Fruit fly (Drosophila melanogaster) whole organism, embryonic: ENCODE data around the gene bab2.

Source experiments
- Ada2b ChIP-seq: fragments of 200-800 bp; sonication (Bioruptor generic); IDR thresholded peaks from 2 replicates; pipeline ENCODE4 v1.3.6; 2022; ENCODE audit warnings: missing biosample characterization, missing genetic modification characterization
- Atf-2 ChIP-seq: fragments of 200-800 bp; sonication (Bioruptor generic); optimal IDR thresholded peaks from 2 replicates; lab custom pipeline; 2016; ENCODE audit warnings: missing biosample characterization, missing genetic modification characterization
- Bgb ChIP-seq: fragments of 200-800 bp; sonication (Bioruptor generic); IDR thresholded peaks from 2 replicates; pipeline ENCODE4 v1.3.6; 2022; ENCODE audit warnings: missing biosample characterization, missing genetic modification characterization; ENCODE audit not compliant: partially characterized antibody
- CG10147 ChIP-seq: fragments of 200-800 bp; sonication (Bioruptor generic); optimal IDR thresholded peaks from 2 replicates; lab custom pipeline; 2019; ENCODE audit warnings: missing biosample characterization, mild to moderate bottlenecking, missing genetic modification characterization, moderate library complexity
- CG10543 ChIP-seq: fragments of 200-800 bp; sonication (Bioruptor generic); optimal IDR thresholded peaks from 3 replicates; lab custom pipeline; 2017; ENCODE audit warnings: missing biosample characterization, mild to moderate bottlenecking, missing genetic modification characterization, moderate library complexity
- CG10654 ChIP-seq: fragments of 200-800 bp; sonication (Bioruptor generic); optimal IDR thresholded peaks from 2 replicates; lab custom pipeline; 2016; ENCODE audit warnings: missing biosample characterization, missing genetic modification characterization
- CG15269 ChIP-seq: fragments of 200-800 bp; sonication (Bioruptor generic); optimal IDR thresholded peaks from 2 replicates; lab custom pipeline; 2018; ENCODE audit warnings: missing biosample characterization, mild to moderate bottlenecking, missing genetic modification characterization, moderate library complexity
- CG15479 ChIP-seq: fragments of 200-800 bp; sonication (Bioruptor generic); optimal IDR thresholded peaks from 3 replicates; lab custom pipeline; 2019; ENCODE audit warnings: missing biosample characterization, mild to moderate bottlenecking, missing genetic modification characterization, moderate library complexity
- CG16813 ChIP-seq: fragments of 200-800 bp; sonication (Bioruptor generic); IDR thresholded peaks from 3 replicates; pipeline ENCODE4 v1.3.6; 2022; ENCODE audit warnings: missing biosample characterization, missing genetic modification characterization; ENCODE audit not compliant: partially characterized antibody
- CG17829 ChIP-seq: fragments of 200-800 bp; optimal IDR thresholded peaks from 2 replicates; lab custom pipeline; 2019; ENCODE audit warnings: missing biosample characterization, mild to moderate bottlenecking, missing genetic modification characterization, moderate library complexity
- CG1832 ChIP-seq: fragments of 200-800 bp; sonication (Bioruptor generic); optimal IDR thresholded peaks from 2 replicates; lab custom pipeline; 2017; ENCODE audit warnings: missing biosample characterization, mild to moderate bottlenecking, missing genetic modification characterization, inconsistent platforms
- CG18476 ChIP-seq: fragments of 200-800 bp; sonication (Bioruptor generic); optimal IDR thresholded peaks from 2 replicates; lab custom pipeline; 2016; ENCODE audit warnings: missing biosample characterization, mild to moderate bottlenecking, missing genetic modification characterization
- CG3065 ChIP-seq: fragments of 200-800 bp; sonication (Bioruptor generic); optimal IDR thresholded peaks from 2 replicates; lab custom pipeline; 2016; ENCODE audit warnings: missing biosample characterization, missing genetic modification characterization
- CG4360 ChIP-seq: fragments of 200-800 bp; sonication (Bioruptor generic); IDR thresholded peaks from 2 replicates; pipeline ENCODE4 v1.3.6; 2022; ENCODE audit warnings: missing biosample characterization, missing genetic modification characterization
- CG4730 ChIP-seq: fragments of 200-800 bp; sonication (Bioruptor generic); IDR thresholded peaks from 2 replicates; pipeline ENCODE4 v1.3.6; 2022; ENCODE audit warnings: missing biosample characterization, missing genetic modification characterization
- CG6683 ChIP-seq: fragments of 200-800 bp; sonication (Bioruptor generic); optimal IDR thresholded peaks from 2 replicates; lab custom pipeline; 2017; ENCODE audit warnings: missing biosample characterization, mild to moderate bottlenecking, missing genetic modification characterization, missing genetic modification reagents
- CG7987 ChIP-seq: fragments of 200-800 bp; sonication (Bioruptor generic); optimal IDR thresholded peaks from 2 replicates; lab custom pipeline; 2018; ENCODE audit warnings: missing biosample characterization, mild to moderate bottlenecking, missing genetic modification characterization, moderate library complexity
- CG8089 ChIP-seq: fragments of 200-800 bp; sonication (Bioruptor generic); optimal IDR thresholded peaks from 3 replicates; lab custom pipeline; 2016; ENCODE audit warnings: missing biosample characterization, missing genetic modification characterization
- CG9609 ChIP-seq: fragments of 200-800 bp; sonication (Bioruptor generic); optimal IDR thresholded peaks from 3 replicates; lab custom pipeline; 2016; ENCODE audit warnings: missing biosample characterization, missing genetic modification characterization
- D ChIP-seq, 2 experiments: fragments of 200-800 bp in 1 of 2; fragments of >200 bp in 1 of 2; sonication (Bioruptor generic) in 1 of 2; optimal IDR thresholded peaks; 2 replicates in 1 of 2; 3 replicates in 1 of 2; lab custom pipeline; 2017; ENCODE audit warnings: mild to moderate bottlenecking in 1 of 2, missing biosample characterization in 1 of 2, missing genetic modification characterization in 1 of 2, missing genetic modification reagents in 1 of 2
- Deaf1 ChIP-seq: fragments of 200-800 bp; optimal IDR thresholded peaks from 3 replicates; lab custom pipeline; 2019; ENCODE audit warnings: missing biosample characterization, mild to moderate bottlenecking, missing genetic modification characterization, moderate library complexity
- Elba2 ChIP-seq: fragments of 200-800 bp; sonication (Bioruptor generic); optimal IDR thresholded peaks from 3 replicates; lab custom pipeline; 2016; ENCODE audit warnings: missing biosample characterization, missing genetic modification characterization
- Fer2 ChIP-seq: fragments of 200-800 bp; sonication (Bioruptor generic); optimal IDR thresholded peaks from 2 replicates; lab custom pipeline; 2018; ENCODE audit warnings: missing biosample characterization, mild to moderate bottlenecking, missing genetic modification characterization, moderate library complexity
- HLH3B ChIP-seq: fragments of 200-800 bp; sonication (Bioruptor generic); IDR thresholded peaks from 2 replicates; pipeline ENCODE4 v1.3.6; 2022; ENCODE audit warnings: missing biosample characterization, missing genetic modification characterization
- Hr39 ChIP-seq: fragments of >200 bp; optimal IDR thresholded peaks from 2 replicates; lab custom pipeline; 2017
- NC2β ChIP-seq: fragments of 200-800 bp; sonication (Bioruptor generic); optimal IDR thresholded peaks from 2 replicates; lab custom pipeline; 2016; ENCODE audit warnings: missing biosample characterization, missing genetic modification characterization
- NK7.1 ChIP-seq: fragments of 200-800 bp; sonication (Bioruptor generic); optimal IDR thresholded peaks from 3 replicates; lab custom pipeline; 2016; ENCODE audit warnings: missing biosample characterization, missing genetic modification characterization
- Oaz ChIP-seq: fragments of 200-800 bp; sonication (Bioruptor generic); IDR thresholded peaks from 2 replicates; pipeline ENCODE4 v1.3.6; 2022; ENCODE audit warnings: missing biosample characterization, missing genetic modification characterization
- Ptx1 ChIP-seq: fragments of 200-800 bp; sonication (Bioruptor generic); IDR thresholded peaks from 2 replicates; pipeline ENCODE4 v1.3.6; 2022; ENCODE audit warnings: missing biosample characterization, missing genetic modification characterization
- ara ChIP-seq: fragments of 200-800 bp; sonication (Bioruptor generic); IDR thresholded peaks from 2 replicates; pipeline ENCODE4 v1.3.6; 2022; ENCODE audit warnings: missing biosample characterization, missing genetic modification characterization
- chn ChIP-seq: fragments of 200-800 bp; sonication (Bioruptor generic); optimal IDR thresholded peaks from 2 replicates; lab custom pipeline; 2016; ENCODE audit warnings: missing biosample characterization, missing genetic modification characterization
- emc ChIP-seq: fragments of 200-800 bp; sonication (Bioruptor generic); optimal IDR thresholded peaks from 2 replicates; lab custom pipeline; 2016; ENCODE audit warnings: missing biosample characterization, missing genetic modification characterization
- eve ChIP-seq, 2 experiments: fragments of >200 bp; optimal IDR thresholded peaks; 2 replicates each; lab custom pipeline; 2017; ENCODE audit warnings: missing biosample characterization in 2 of 2, missing genetic modification characterization in 2 of 2
- fd102C ChIP-seq: fragments of 200-800 bp; sonication (Bioruptor generic); optimal IDR thresholded peaks from 2 replicates; lab custom pipeline; 2018; ENCODE audit warnings: missing biosample characterization, mild to moderate bottlenecking, missing genetic modification characterization, moderate library complexity
- klu ChIP-seq: fragments of 200-800 bp; sonication (Bioruptor generic); IDR thresholded peaks from 2 replicates; pipeline ENCODE4 v1.3.6; 2022; ENCODE audit warnings: missing biosample characterization, missing genetic modification characterization
- luna ChIP-seq: fragments of 200-800 bp; sonication (Bioruptor generic); optimal IDR thresholded peaks from 2 replicates; lab custom pipeline; 2016; ENCODE audit warnings: missing biosample characterization, missing genetic modification characterization
- mld ChIP-seq: fragments of 200-800 bp; sonication (Bioruptor generic); IDR thresholded peaks from 3 replicates; pipeline ENCODE4 v1.3.6; 2022; ENCODE audit warnings: missing biosample characterization, missing genetic modification characterization; ENCODE audit not compliant: partially characterized antibody
- pfk ChIP-seq: fragments of 200-800 bp; sonication (Bioruptor generic); optimal IDR thresholded peaks from 2 replicates; lab custom pipeline; 2018; ENCODE audit warnings: missing biosample characterization, mild to moderate bottlenecking, missing genetic modification characterization, moderate library complexity
- schlank ChIP-seq: fragments of 200-800 bp; sonication (Bioruptor generic); optimal IDR thresholded peaks from 2 replicates; lab custom pipeline; 2018; ENCODE audit warnings: missing biosample characterization, mild to moderate bottlenecking, missing genetic modification characterization
- stc ChIP-seq: fragments of 200-800 bp; sonication (Bioruptor generic); IDR thresholded peaks from 2 replicates; pipeline ENCODE4 v1.3.6; 2022; ENCODE audit warnings: missing biosample characterization, missing genetic modification characterization
- tgo ChIP-seq: fragments of 200-800 bp; sonication (Bioruptor generic); IDR thresholded peaks from 3 replicates; pipeline ENCODE4 v1.3.6; 2022; ENCODE audit warnings: missing biosample characterization, missing genetic modification characterization
- tna ChIP-seq: fragments of 200-800 bp; sonication (Bioruptor generic); IDR thresholded peaks from 2 replicates; pipeline ENCODE4 v1.3.6; 2022; ENCODE audit warnings: missing biosample characterization, missing genetic modification characterization; ENCODE audit not compliant: partially characterized antibody
- tup ChIP-seq: fragments of 200-800 bp; sonication (Bioruptor generic); optimal IDR thresholded peaks from 2 replicates; lab custom pipeline; 2016; ENCODE audit warnings: missing biosample characterization, mild to moderate bottlenecking, missing genetic modification characterization, moderate library complexity
- unpg ChIP-seq: fragments of 200-800 bp; sonication (Bioruptor generic); optimal IDR thresholded peaks from 3 replicates; lab custom pipeline; 2018; ENCODE audit warnings: missing biosample characterization, mild to moderate bottlenecking, missing genetic modification characterization, moderate library complexity
- wek ChIP-seq: fragments of 200-800 bp; sonication (Bioruptor generic); optimal IDR thresholded peaks from 3 replicates; lab custom pipeline; 2018; ENCODE audit warnings: missing biosample characterization, mild to moderate bottlenecking, missing genetic modification characterization, moderate library complexity
- zen ChIP-seq: fragments of 200-800 bp; sonication (Bioruptor generic); optimal IDR thresholded peaks from 3 replicates; lab custom pipeline; 2018; ENCODE audit warnings: missing biosample characterization, mild to moderate bottlenecking, missing genetic modification characterization, moderate library complexity

Gene bab2

DNA sequence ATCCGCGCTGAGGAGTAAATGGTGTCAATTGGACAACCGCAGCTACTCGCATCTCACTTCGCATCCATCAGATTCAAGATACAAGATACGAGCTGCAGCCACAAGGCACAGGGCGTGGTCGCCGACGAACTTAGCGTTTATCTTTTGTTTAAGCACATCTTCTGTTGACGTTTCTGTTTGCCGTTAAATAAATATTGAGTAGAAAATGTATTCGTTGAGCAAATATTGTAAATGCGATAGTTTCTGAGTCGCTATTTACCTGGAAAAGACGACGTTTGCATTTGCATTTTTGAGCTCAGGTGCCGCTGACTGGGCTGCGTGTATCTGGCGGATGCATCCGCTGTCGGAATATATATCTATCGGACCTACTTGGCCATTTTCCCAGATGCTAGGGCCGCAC is 10.8 kb downstream of the bab2 start (continued):
- TF ChIP-seq CG4360 (peak; percentile 10; the same call in 1 of the 2 replicates), unpg (GFP tag; lab: Kevin White, UChicago) (peak; percentile 65), CG10654 (GFP tag; lab: Kevin White, UChicago) (peak; percentile 25), D (optimal IDR thresholded peaks at IDR 0.05; lab: Kevin White, UChicago) (no peak), D (GFP tag; optimal IDR thresholded peaks at IDR 0.05; lab: Kevin White, UChicago) (peak; percentile 68), mld (GFP tag; lab: Robert Waterston, UW) (no peak), CG18476 (GFP tag; lab: Kevin White, UChicago) (peak; percentile 41), CG4730 (GFP tag; lab: Robert Waterston, UW) (no peak), Ada2b (GFP tag; lab: Robert Waterston, UW) (no peak; the same call in 1 of the 2 replicates), CG16813 (no peak), Bgb (GFP tag; lab: Robert Waterston, UW) (no peak), CG10147 (peak; percentile 13), tgo (GFP tag; lab: Robert Waterston, UW) (no peak), HLH3B (peak; percentile 32; the same call in 1 of the 2 replicates), klu (no peak), Ptx1 (GFP tag; lab: Robert Waterston, UW) (no peak; the same call in 1 of the 2 replicates), fd102C (GFP tag; lab: Kevin White, UChicago) (peak; percentile 98), Atf-2 (no peak), ara (GFP tag; lab: Robert Waterston, UW) (peak; percentile 84), wek (peak; percentile 85), emc (GFP tag; lab: Kevin White, UChicago) (no peak), zen (tag; lab: Kevin White, UChicago) (peak; percentile 71), pfk (GFP tag; lab: Kevin White, UChicago) (no peak), NC2β (peak; percentile 20), CG15479 (GFP tag; lab: Kevin White, UChicago) (peak; percentile 69), Fer2 (tag; lab: Kevin White, UChicago) (peak; percentile 24), tna (GFP tag; lab: Robert Waterston, UW) (no peak), tup (GFP tag; lab: Kevin White, UChicago) (no peak), chn (GFP tag; lab: Kevin White, UChicago) (no peak), Hr39 (no peak), Elba2 (GFP tag; lab: Kevin White, UChicago) (no peak), CG8089 (GFP tag; lab: Kevin White, UChicago) (peak; percentile 48), CG15269 (tag; lab: Kevin White, UChicago) (peak; percentile 28), luna (GFP tag; lab: Kevin White, UChicago) (no peak), CG9609 (no peak), eve (GFP tag; optimal IDR thresholded peaks at IDR 0.05; lab: Kevin White, UChicago) (no peak), schlank (tag; lab: Kevin White, UChicago) (no peak), CG17829 (tag; lab: Kevin White, UChicago) (peak; percentile 25), stc (GFP tag; lab: Robert Waterston, UW) (peak; percentile 51), NK7.1 (GFP tag; lab: Kevin White, UChicago) (no peak), CG10543 (GFP tag; lab: Kevin White, UChicago) (peak; percentile 50), CG6683 (GFP tag; lab: Kevin White, UChicago) (peak; percentile 34), Oaz (GFP tag; lab: Robert Waterston, UW) (no peak), CG7987 (GFP tag; lab: Kevin White, UChicago) (peak; percentile 64), CG1832 (GFP tag; lab: Kevin White, UChicago) (no peak), CG3065 (GFP tag; lab: Kevin White, UChicago) (no peak), Deaf1 (tag; lab: Kevin White, UChicago) (no peak)
